Fruit fly (Drosophila melanogaster) whole organism, embryonic: ENCODE measurements around the gene CG5611.

ENCODE experiments used
- Asciz ChIP-seq: fragments of 200-800 bp; sonication (Bioruptor generic); optimal IDR thresholded peaks from 2 replicates; lab custom pipeline; 2017; ENCODE audit warnings: missing biosample characterization, mild to moderate bottlenecking, missing genetic modification characterization, missing genetic modification reagents
- CG13287 ChIP-seq: fragments of 200-800 bp; sonication (Bioruptor generic); IDR thresholded peaks from 2 replicates; pipeline ENCODE4 v1.3.6; 2022; ENCODE audit warnings: missing biosample characterization, missing genetic modification characterization; ENCODE audit not compliant: partially characterized antibody
- CG18011 ChIP-seq: fragments of 200-800 bp; sonication (Bioruptor generic); optimal IDR thresholded peaks from 2 replicates; lab custom pipeline; 2017; ENCODE audit warnings: missing biosample characterization, missing genetic modification characterization, mild to moderate bottlenecking, moderate library complexity, missing genotype
- CG4360 ChIP-seq: fragments of 200-800 bp; sonication (Bioruptor generic); IDR thresholded peaks from 2 replicates; pipeline ENCODE4 v1.3.6; 2022; ENCODE audit warnings: missing biosample characterization, missing genetic modification characterization
- CG4424 ChIP-seq: fragments of 200-800 bp; sonication (Bioruptor generic); optimal IDR thresholded peaks from 3 replicates; lab custom pipeline; 2016; ENCODE audit warnings: missing biosample characterization, missing genetic modification characterization
- CG4730 ChIP-seq: fragments of 200-800 bp; sonication (Bioruptor generic); IDR thresholded peaks from 2 replicates; pipeline ENCODE4 v1.3.6; 2022; ENCODE audit warnings: missing biosample characterization, missing genetic modification characterization
- Gsc ChIP-seq: fragments of 200-800 bp; sonication (Bioruptor generic); IDR thresholded peaks from 2 replicates; pipeline ENCODE4 v1.3.6; 2022; ENCODE audit warnings: missing biosample characterization, missing genetic modification characterization
- Gug ChIP-seq: fragments of 200-800 bp; sonication (Bioruptor generic); IDR thresholded peaks from 4 replicates; pipeline ENCODE4 v1.3.6; 2022; ENCODE audit warnings: missing biosample characterization, missing genetic modification characterization
- Pdp1 ChIP-seq, 2 experiments: fragments of 200-800 bp; sonication (Bioruptor generic); optimal IDR thresholded peaks; 3 replicates each; lab custom pipeline; 2016; ENCODE audit warnings: missing biosample characterization in 2 of 2, missing genetic modification characterization in 2 of 2, mild to moderate bottlenecking in 1 of 2, moderate library complexity in 1 of 2
- Spps ChIP-seq: fragments of 200-800 bp; sonication (Bioruptor generic); optimal IDR thresholded peaks from 2 replicates; lab custom pipeline; 2018; ENCODE audit warnings: missing biosample characterization, mild to moderate bottlenecking, missing genetic modification characterization
- Sry-δ ChIP-seq: fragments of 200-800 bp; sonication (Bioruptor generic); optimal IDR thresholded peaks from 2 replicates; lab custom pipeline; 2016; ENCODE audit warnings: missing biosample characterization, missing genetic modification characterization
- hth ChIP-seq: fragments of >200 bp; optimal IDR thresholded peaks from 2 replicates; lab custom pipeline; 2017; ENCODE audit warnings: inconsistent platforms
- shn ChIP-seq: fragments of 200-800 bp; sonication (Bioruptor generic); optimal IDR thresholded peaks from 3 replicates; lab custom pipeline; 2016; ENCODE audit warnings: missing biosample characterization, missing genetic modification characterization
- vnd ChIP-seq: fragments of 200-800 bp; sonication (Bioruptor generic); IDR thresholded peaks from 3 replicates; pipeline ENCODE4 v1.3.6; 2022; ENCODE audit warnings: missing biosample characterization, missing genetic modification characterization; ENCODE audit not compliant: partially characterized antibody

DNA sequence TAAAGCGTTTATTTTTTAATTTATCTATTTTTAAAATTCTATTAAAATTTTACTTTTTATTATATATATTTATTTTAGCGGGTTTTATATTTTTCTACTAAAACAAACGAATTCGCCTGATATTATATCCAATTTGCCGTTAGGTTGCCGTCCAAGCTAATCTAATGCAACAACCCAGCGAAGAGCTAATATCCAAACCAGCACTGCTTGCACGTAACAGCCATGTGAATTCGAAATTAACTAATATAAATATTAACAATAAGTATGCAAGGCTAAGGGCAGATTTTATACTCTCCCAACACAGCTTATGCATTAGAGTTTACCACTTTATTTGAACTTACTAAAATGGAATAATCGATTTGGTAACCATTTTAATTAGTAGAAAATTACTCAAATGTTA lies 15.8 kb upstream of the CG5611 start:
- TF ChIP-seq Gug, result no peak
- no peak for TF ChIP-seq CG4730 (GFP tag; lab: Robert Waterston, UW)
- no peak for TF ChIP-seq vnd (GFP tag; lab: Robert Waterston, UW)
- TF ChIP-seq Asciz (GFP tag; lab: Kevin White, UChicago), result no peak
- TF ChIP-seq CG13287 (GFP tag; lab: Robert Waterston, UW), result no peak
- TF ChIP-seq CG4424 (GFP tag; lab: Kevin White, UChicago), result no peak
- no peak for TF ChIP-seq hth (lab: Kevin White, UChicago)
- no peak for TF ChIP-seq Spps (tag; lab: Kevin White, UChicago)
- TF ChIP-seq Pdp1 (GFP tag; optimal IDR thresholded peaks at IDR 0.05; lab: Kevin White, UChicago), result no peak
- no peak for TF ChIP-seq Gsc
- no peak for TF ChIP-seq Sry-δ (GFP tag; lab: Kevin White, UChicago)
- no peak for TF ChIP-seq shn (GFP tag; lab: Kevin White, UChicago)
- no peak for TF ChIP-seq CG18011 (GFP tag; lab: Kevin White, UChicago)
- TF ChIP-seq CG4360 (GFP tag; lab: Robert Waterston, UW), result no peak
